Worm (Caenorhabditis elegans) whole organism, L3 larva: Measurements from ENCODE around the gene C37C3.18.

Experiments used
- R02D3.7 ChIP-seq: fragments of 150-350 bp; optimal IDR thresholded peaks from 2 replicates; lab custom pipeline; 2014; ENCODE audit warnings: missing biosample characterization, missing genetic modification characterization
- ZK546.5 ChIP-seq: sonication (generic microtip); optimal IDR thresholded peaks from 2 replicates; lab custom pipeline; 2017; ENCODE audit warnings: missing biosample characterization, missing genetic modification characterization
- aly-2 ChIP-seq: fragments of 150-350 bp; optimal IDR thresholded peaks from 2 replicates; lab custom pipeline; 2014; ENCODE audit warnings: missing biosample characterization, missing genetic modification characterization
- ama-1 ChIP-seq: fragments of 150-350 bp; optimal IDR thresholded peaks from 2 replicates; lab custom pipeline; 2018
- ceh-16 ChIP-seq: sonication (generic microtip); optimal IDR thresholded peaks from 2 replicates; lab custom pipeline; 2017; ENCODE audit warnings: missing biosample characterization, missing genetic modification characterization
- ceh-28 ChIP-seq: fragments of 150-350 bp; optimal IDR thresholded peaks from 2 replicates; lab custom pipeline; 2014; ENCODE audit warnings: missing biosample characterization, missing genetic modification reagents, missing genetic modification characterization
- ceh-82 ChIP-seq: fragments of 150-350 bp; optimal IDR thresholded peaks from 2 replicates; lab custom pipeline; 2014; ENCODE audit warnings: missing biosample characterization, missing genetic modification characterization
- ceh-9 ChIP-seq: sonication (generic microtip); optimal IDR thresholded peaks from 2 replicates; lab custom pipeline; 2018; ENCODE audit warnings: missing biosample characterization, missing genetic modification characterization
- daf-12 ChIP-seq: fragments of 150-350 bp; optimal IDR thresholded peaks from 2 replicates; lab custom pipeline; 2014; ENCODE audit warnings: missing biosample characterization, missing genetic modification reagents, missing genetic modification characterization
- egl-27 ChIP-seq: sonication (generic microtip); optimal IDR thresholded peaks from 4 replicates; lab custom pipeline; 2017; ENCODE audit warnings: missing biosample characterization, missing genetic modification reagents, missing genetic modification characterization
- egl-5 ChIP-seq: fragments of 150-350 bp; optimal IDR thresholded peaks from 2 replicates; lab custom pipeline; 2017; ENCODE audit warnings: missing biosample characterization, missing genetic modification reagents, missing genetic modification characterization, inconsistent platforms
- elt-1 ChIP-seq: fragments of 150-350 bp; optimal IDR thresholded peaks from 2 replicates; lab custom pipeline; 2014; ENCODE audit warnings: missing biosample characterization, missing genetic modification characterization
- elt-2 ChIP-seq: sonication (generic microtip); optimal IDR thresholded peaks from 2 replicates; lab custom pipeline; 2016; ENCODE audit warnings: missing genetic modification reagents, mild to moderate bottlenecking, missing genetic modification characterization, missing compliant biosample characterization
- elt-3 ChIP-seq, 3 experiments: fragments of 150-350 bp in 1 of 3; sonication (generic microtip) in 2 of 3; optimal IDR thresholded peaks; 2 replicates in 2 of 3; 4 replicates in 1 of 3; lab custom pipeline; 2014 to 2017; ENCODE audit warnings: missing biosample characterization in 3 of 3, missing genetic modification characterization in 3 of 3
- eor-1 ChIP-seq, 2 experiments: fragments of 150-350 bp; optimal IDR thresholded peaks; 2 replicates each; lab custom pipeline; 2014 to 2018; ENCODE audit warnings: missing biosample characterization in 2 of 2, missing genetic modification characterization in 2 of 2
- fkh-10 ChIP-seq: sonication (generic microtip); optimal IDR thresholded peaks from 2 replicates; lab custom pipeline; 2017; ENCODE audit warnings: missing biosample characterization, missing genetic modification reagents, missing genetic modification characterization
- fkh-2 ChIP-seq: fragments of 150-350 bp; optimal IDR thresholded peaks from 2 replicates; lab custom pipeline; 2014; ENCODE audit warnings: missing biosample characterization, missing genetic modification reagents, missing genetic modification characterization
- fos-1 ChIP-seq: fragments of 150-350 bp; optimal IDR thresholded peaks from 2 replicates; lab custom pipeline; 2014; ENCODE audit warnings: missing biosample characterization, missing genetic modification characterization
- hmg-11 ChIP-seq: sonication (generic microtip); optimal IDR thresholded peaks from 2 replicates; lab custom pipeline; 2016; ENCODE audit warnings: missing genetic modification characterization, missing compliant biosample characterization
- jun-1 ChIP-seq: fragments of 150-350 bp; optimal IDR thresholded peaks from 2 replicates; lab custom pipeline; 2014; ENCODE audit warnings: missing biosample characterization, missing genetic modification reagents, missing genetic modification characterization
- lin-15B ChIP-seq: fragments of 150-350 bp; optimal IDR thresholded peaks from 2 replicates; lab custom pipeline; 2014; ENCODE audit warnings: missing biosample characterization, missing genetic modification characterization
- lin-39 ChIP-seq: fragments of 150-350 bp; optimal IDR thresholded peaks from 2 replicates; lab custom pipeline; 2018; ENCODE audit warnings: missing biosample characterization, missing genetic modification reagents, missing genetic modification characterization
- lsy-12 ChIP-seq: sonication (generic microtip); optimal IDR thresholded peaks from 2 replicates; lab custom pipeline; 2016; ENCODE audit warnings: mild to moderate bottlenecking, missing genetic modification characterization, missing compliant biosample characterization
- mdl-1 ChIP-seq: fragments of 150-350 bp; optimal IDR thresholded peaks from 2 replicates; lab custom pipeline; 2014; ENCODE audit warnings: missing biosample characterization, missing genetic modification characterization
- mml-1 ChIP-seq: fragments of 150-350 bp; sonication (generic microtip); optimal IDR thresholded peaks from 3 replicates; lab custom pipeline; 2014; ENCODE audit warnings: missing biosample characterization, missing genetic modification characterization
- nfya-1 ChIP-seq: sonication (generic microtip); optimal IDR thresholded peaks from 2 replicates; lab custom pipeline; 2017; ENCODE audit warnings: missing genetic modification characterization, mild to moderate bottlenecking, missing compliant biosample characterization, antibody characterized with exemption, moderate library complexity; ENCODE audit not compliant: insufficient read depth
- nhr-11 ChIP-seq: fragments of 150-350 bp; optimal IDR thresholded peaks from 2 replicates; lab custom pipeline; 2014; ENCODE audit warnings: missing biosample characterization, missing genetic modification characterization
- nhr-12 ChIP-seq: fragments of 150-350 bp; optimal IDR thresholded peaks from 2 replicates; lab custom pipeline; 2014; ENCODE audit warnings: missing biosample characterization, missing genetic modification characterization
- nhr-23 ChIP-seq: fragments of 150-350 bp; optimal IDR thresholded peaks from 2 replicates; lab custom pipeline; 2014; ENCODE audit warnings: missing biosample characterization, missing genetic modification reagents, missing genetic modification characterization
- nhr-237 ChIP-seq: fragments of 150-350 bp; optimal IDR thresholded peaks from 2 replicates; lab custom pipeline; 2014; ENCODE audit warnings: missing biosample characterization, missing genetic modification characterization
- nhr-25 ChIP-seq: sonication (generic microtip); optimal IDR thresholded peaks from 2 replicates; lab custom pipeline; 2017; ENCODE audit warnings: missing biosample characterization, missing genetic modification characterization
- nhr-28 ChIP-seq: fragments of 150-350 bp; optimal IDR thresholded peaks from 2 replicates; lab custom pipeline; 2014; ENCODE audit warnings: missing biosample characterization, missing genetic modification characterization
- nhr-43 ChIP-seq: sonication (generic microtip); optimal IDR thresholded peaks from 2 replicates; lab custom pipeline; 2016; ENCODE audit warnings: mild to moderate bottlenecking, missing genetic modification characterization, missing compliant biosample characterization; ENCODE audit not compliant: poor library complexity, severe bottlenecking
- nhr-67 ChIP-seq: fragments of 150-350 bp; optimal IDR thresholded peaks from 2 replicates; lab custom pipeline; 2014; ENCODE audit warnings: missing biosample characterization, missing genetic modification characterization
- nhr-76 ChIP-seq: fragments of 150-350 bp; sonication (generic microtip); optimal IDR thresholded peaks from 5 replicates; lab custom pipeline; 2014; ENCODE audit warnings: missing biosample characterization, missing genetic modification characterization
- nhr-77 ChIP-seq: fragments of 150-350 bp; optimal IDR thresholded peaks from 2 replicates; lab custom pipeline; 2014; ENCODE audit warnings: missing biosample characterization, missing genetic modification characterization
- pha-4 ChIP-seq: fragments of 150-350 bp; optimal IDR thresholded peaks from 2 replicates; lab custom pipeline; 2014; ENCODE audit warnings: missing biosample characterization, missing genetic modification reagents, missing genetic modification characterization
- pqm-1 ChIP-seq: fragments of 150-350 bp; optimal IDR thresholded peaks from 2 replicates; lab custom pipeline; 2017; ENCODE audit warnings: missing biosample characterization, missing genetic modification characterization, inconsistent platforms
- sea-2 ChIP-seq: fragments of 150-350 bp; sonication (generic microtip); optimal IDR thresholded peaks from 4 replicates; lab custom pipeline; 2014; ENCODE audit warnings: missing biosample characterization, missing genetic modification reagents, missing genetic modification characterization
- skn-1 ChIP-seq: fragments of 150-350 bp; optimal IDR thresholded peaks from 2 replicates; lab custom pipeline; 2014; ENCODE audit warnings: missing biosample characterization, missing genetic modification characterization
- snpc-4 ChIP-seq: fragments of 150-350 bp; optimal IDR thresholded peaks from 2 replicates; lab custom pipeline; 2014; ENCODE audit warnings: missing biosample characterization, missing genetic modification characterization
- tbx-2 ChIP-seq: sonication (generic microtip); optimal IDR thresholded peaks from 2 replicates; lab custom pipeline; 2016; ENCODE audit warnings: mild to moderate bottlenecking, missing genetic modification characterization, missing compliant biosample characterization
- unc-39 ChIP-seq: sonication (generic microtip); optimal IDR thresholded peaks from 4 replicates; lab custom pipeline; 2017; ENCODE audit warnings: missing biosample characterization, missing genetic modification characterization
- unc-62 ChIP-seq: fragments of 150-350 bp; sonication (generic microtip); optimal IDR thresholded peaks from 4 replicates; lab custom pipeline; 2014; ENCODE audit warnings: missing biosample characterization, missing genetic modification reagents, missing genetic modification characterization
- zag-1 ChIP-seq: fragments of 150-350 bp; optimal IDR thresholded peaks from 2 replicates; lab custom pipeline; 2014; ENCODE audit warnings: missing biosample characterization, missing genetic modification characterization
- ztf-11 ChIP-seq: fragments of 150-350 bp; optimal IDR thresholded peaks from 2 replicates; lab custom pipeline; 2014; ENCODE audit warnings: missing biosample characterization, missing genetic modification characterization
- ztf-4 ChIP-seq: fragments of 150-350 bp; optimal IDR thresholded peaks from 2 replicates; lab custom pipeline; 2014; ENCODE audit warnings: missing biosample characterization, missing genetic modification characterization

Gene C37C3.18

ce11 chrV:7855382-7855994 is 695 bp downstream of the C37C3.18 start, which contains the start of gene C37C3.2:
C37C3.2 (plus strand) TSS chrV:7855944.
- no peak for TF ChIP-seq pqm-1
- TF ChIP-seq pha-4 (tag; lab: Kevin White, UChicago): peak; percentile 39
- TF ChIP-seq ama-1: peak; percentile 15
- peak; percentile 6 for TF ChIP-seq elt-2

DNA sequence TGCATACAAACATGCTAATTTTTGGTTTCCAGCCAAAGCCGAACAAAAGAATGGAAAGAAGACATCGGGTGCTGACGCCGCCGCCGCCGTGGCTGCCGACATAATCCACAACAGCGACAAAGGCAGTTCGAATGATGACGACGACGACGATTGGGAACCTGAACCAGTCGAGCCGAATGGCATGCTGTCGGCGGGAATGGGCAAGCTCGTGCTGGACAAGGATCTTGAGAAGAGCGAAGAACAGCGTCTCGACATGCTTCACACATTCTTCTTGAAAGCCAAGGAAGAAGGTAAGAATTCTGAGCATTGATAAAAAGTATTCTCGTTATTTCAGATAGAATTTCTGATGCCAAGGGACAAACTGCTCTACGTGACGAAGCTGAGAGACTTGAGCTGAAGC is 1.8 kb downstream of the C37C3.18 start:
- no peak for TF ChIP-seq fkh-2
- no peak for TF ChIP-seq unc-39 (tag; lab: Kevin White, UChicago)
- no peak for TF ChIP-seq aly-2 (tag; lab: Kevin White, UChicago)
- no peak for TF ChIP-seq fos-1
- TF ChIP-seq ceh-16 (tag; lab: Kevin White, UChicago): no peak
- no peak for TF ChIP-seq fkh-10 (GFP tag; lab: Kevin White, UChicago)
- TF ChIP-seq ztf-11 (tag; lab: Kevin White, UChicago): no peak
- TF ChIP-seq nhr-23: no peak

DNA sequence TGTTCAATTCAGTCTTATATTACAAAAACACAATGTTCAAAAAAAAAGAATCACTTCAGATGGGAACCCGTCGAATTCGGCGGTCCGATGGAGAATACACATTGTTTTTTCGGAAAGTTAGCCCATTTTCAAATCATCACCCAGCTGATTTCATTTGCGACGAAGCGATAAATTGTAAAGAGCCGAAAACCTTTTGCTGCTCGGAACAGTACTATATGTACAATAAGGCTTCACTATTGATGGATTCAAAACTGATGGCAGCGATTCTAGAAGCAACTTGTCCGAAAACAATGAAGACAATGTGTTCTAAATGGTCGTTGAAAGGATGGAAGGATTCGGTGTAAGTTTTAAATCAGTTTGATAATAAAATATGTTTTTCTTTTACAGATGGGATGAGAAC is 3.1 kb downstream of the C37C3.18 start, which contains the start of gene C37C3.1:
Gene C37C3.1 (plus strand): TSS at position 33 of the 400 bp plus-strand sequence.
- peak; percentile 15 for TF ChIP-seq nhr-77 (tag; lab: Kevin White, UChicago)
- TF ChIP-seq elt-1 (tag; lab: Kevin White, UChicago): no peak
- no peak for TF ChIP-seq eor-1 (tag; optimal IDR thresholded peaks at IDR 0.05; lab: Kevin White, UChicago)
- TF ChIP-seq pha-4 (tag; lab: Kevin White, UChicago): no peak
- no peak for TF ChIP-seq skn-1 (tag; lab: Kevin White, UChicago)
- TF ChIP-seq elt-2: peak; percentile 33
- TF ChIP-seq egl-5 (tag; lab: Kevin White, UChicago): no peak
- TF ChIP-seq unc-62: no peak
- TF ChIP-seq lsy-12 (tag; lab: Kevin White, UChicago): peak; percentile 29
- TF ChIP-seq aly-2 (tag; lab: Kevin White, UChicago): peak; percentile 67
- TF ChIP-seq nhr-43 (tag; lab: Kevin White, UChicago): peak; percentile 56
- no peak for TF ChIP-seq nfya-1 (tag; lab: Kevin White, UChicago)
- no peak for TF ChIP-seq nhr-76 (tag; lab: Kevin White, UChicago)
- no peak for TF ChIP-seq ztf-4 (tag; lab: Kevin White, UChicago)
- no peak for TF ChIP-seq fkh-10 (GFP tag; lab: Kevin White, UChicago)
- no peak for TF ChIP-seq ZK546.5 (tag; lab: Kevin White, UChicago)
- TF ChIP-seq nhr-25 (tag; lab: Kevin White, UChicago): peak; percentile 16
- TF ChIP-seq zag-1: no peak
- TF ChIP-seq ceh-28 (tag; lab: Kevin White, UChicago): peak; percentile 48
- no peak for TF ChIP-seq lin-15B (tag; lab: Kevin White, UChicago)
- TF ChIP-seq fkh-2: no peak
- TF ChIP-seq lin-39 (tag; lab: Kevin White, UChicago): no peak
- no peak for TF ChIP-seq mdl-1 (tag; lab: Kevin White, UChicago)
- TF ChIP-seq nhr-237 (tag; lab: Kevin White, UChicago): no peak
- peak; percentile 74 for TF ChIP-seq ama-1
- TF ChIP-seq nhr-23: peak; percentile 35
- no peak for TF ChIP-seq ceh-9
- TF ChIP-seq ztf-11 (tag; lab: Kevin White, UChicago): no peak
- TF ChIP-seq tbx-2 (tag; lab: Kevin White, UChicago): peak; percentile 13
- TF ChIP-seq sea-2 (GFP tag; lab: Kevin White, UChicago): no peak
- TF ChIP-seq nhr-12 (tag; lab: Kevin White, UChicago): no peak
- TF ChIP-seq jun-1 (tag; lab: Kevin White, UChicago): no peak
- no peak for TF ChIP-seq daf-12 (tag; lab: Kevin White, UChicago)
- no peak for TF ChIP-seq fos-1
- no peak for TF ChIP-seq nhr-11 (tag; lab: Kevin White, UChicago)
- TF ChIP-seq snpc-4 (tag; lab: Kevin White, UChicago): no peak
- no peak for TF ChIP-seq R02D3.7
- TF ChIP-seq ceh-16 (tag; lab: Kevin White, UChicago): no peak
- no peak for TF ChIP-seq elt-3 (tag; optimal IDR thresholded peaks at IDR 0.05; lab: Kevin White, UChicago)
- no peak for TF ChIP-seq unc-39 (tag; lab: Kevin White, UChicago)
- TF ChIP-seq nhr-28: no peak
- TF ChIP-seq egl-27: no peak
- TF ChIP-seq pqm-1: no peak
- TF ChIP-seq nhr-67: no peak
- no peak for TF ChIP-seq ceh-82
- no peak for TF ChIP-seq hmg-11 (tag; lab: Kevin White, UChicago)
- no peak for TF ChIP-seq mml-1 (tag; lab: Kevin White, UChicago)
- TF ChIP-seq, all 47 proteins: peak for 10
